Worm (Caenorhabditis elegans) whole organism, L1 larva: ENCODE measurements around the gene lec-4.

Source experiments
- C04F5.9 ChIP-seq: sonication (generic microtip); optimal IDR thresholded peaks from 2 replicates; lab custom pipeline; 2016; ENCODE audit warnings: missing genetic modification characterization, missing compliant biosample characterization
- C16A3.4 ChIP-seq: fragments of 150-350 bp; optimal IDR thresholded peaks from 2 replicates; lab custom pipeline; 2014; ENCODE audit warnings: missing biosample characterization, missing genetic modification characterization
- F16B12.6 ChIP-seq: fragments of 150-350 bp; optimal IDR thresholded peaks from 2 replicates; lab custom pipeline; 2014; ENCODE audit warnings: missing biosample characterization, missing genetic modification characterization
- alr-1 ChIP-seq: fragments of 200-800 bp; sonication (Bioruptor generic); optimal IDR thresholded peaks from 2 replicates; lab custom pipeline; 2018; ENCODE audit warnings: borderline replicate concordance, mild to moderate bottlenecking, missing genetic modification characterization, missing compliant biosample characterization
- blmp-1 ChIP-seq: fragments of 150-350 bp; optimal IDR thresholded peaks from 2 replicates; lab custom pipeline; 2014; ENCODE audit warnings: missing biosample characterization, missing genetic modification characterization
- ceh-88 ChIP-seq: fragments of 200-800 bp; sonication (Bioruptor generic); IDR thresholded peaks from 2 replicates; pipeline ENCODE4 v1.3.6; 2022; ENCODE audit warnings: missing genetic modification characterization, missing compliant biosample characterization
- dpl-1 ChIP-seq, 3 experiments: fragments of 150-350 bp in 2 of 3; sonication (generic microtip) in 1 of 3; optimal IDR thresholded peaks; 2 replicates each; lab custom pipeline; 2014 to 2017; ENCODE audit warnings: missing biosample characterization in 3 of 3, missing genetic modification characterization in 3 of 3, missing genetic modification reagents in 3 of 3
- efl-1 ChIP-seq, 4 experiments: fragments of 150-350 bp; optimal IDR thresholded peaks in 3 of 4; peaks in 1 of 4; 1 replicate in 1 of 4; 2 replicates in 3 of 4; lab custom pipeline; 2014; ENCODE audit warnings: missing biosample characterization in 2 of 4, missing genetic modification characterization in 2 of 4, missing genetic modification reagents in 2 of 4
- egl-27 ChIP-seq, 2 experiments: fragments of 150-350 bp in 1 of 2; sonication (generic microtip); optimal IDR thresholded peaks; 3 replicates each; lab custom pipeline; 2017 to 2018; ENCODE audit warnings: missing biosample characterization in 2 of 2, missing genetic modification characterization in 2 of 2, missing genetic modification reagents in 2 of 2
- fkh-8 ChIP-seq: sonication (generic microtip); optimal IDR thresholded peaks from 2 replicates; lab custom pipeline; 2016; ENCODE audit warnings: mild to moderate bottlenecking, missing genetic modification characterization, missing compliant biosample characterization
- fos-1 ChIP-seq: fragments of 150-350 bp; optimal IDR thresholded peaks from 2 replicates; lab custom pipeline; 2014; ENCODE audit warnings: missing biosample characterization, missing genetic modification characterization
- hlh-4 ChIP-seq: sonication (generic microtip); optimal IDR thresholded peaks from 2 replicates; lab custom pipeline; 2016; ENCODE audit warnings: mild to moderate bottlenecking, missing genetic modification characterization, missing compliant biosample characterization
- hpl-2 ChIP-seq: fragments of 150-350 bp; optimal IDR thresholded peaks from 2 replicates; lab custom pipeline; 2014; ENCODE audit warnings: missing biosample characterization, missing genetic modification reagents, missing genetic modification characterization
- jun-1 ChIP-seq: fragments of 150-350 bp; optimal IDR thresholded peaks from 2 replicates; lab custom pipeline; 2014; ENCODE audit warnings: missing biosample characterization, missing genetic modification reagents, missing genetic modification characterization
- lin-35 ChIP-seq, 2 experiments: fragments of 150-350 bp; optimal IDR thresholded peaks; 2 replicates each; lab custom pipeline; 2014; ENCODE audit warnings: missing biosample characterization in 2 of 2, missing genetic modification characterization in 2 of 2, missing genetic modification reagents in 2 of 2
- lsy-2 ChIP-seq, 2 experiments: fragments of 150-350 bp; optimal IDR thresholded peaks; 2 replicates each; lab custom pipeline; 2014; ENCODE audit warnings: missing biosample characterization in 2 of 2, missing genetic modification characterization in 2 of 2
- mab-9 ChIP-seq: fragments of 200-800 bp; sonication (Bioruptor generic); IDR thresholded peaks from 2 replicates; pipeline ENCODE4 v1.3.6; 2022; ENCODE audit warnings: missing genetic modification reagents, missing genetic modification characterization, missing compliant biosample characterization
- mdl-1 ChIP-seq, 2 experiments: fragments of 150-350 bp; optimal IDR thresholded peaks; 2 replicates each; lab custom pipeline; 2014 to 2017; ENCODE audit warnings: missing biosample characterization in 2 of 2, missing genetic modification characterization in 2 of 2, inconsistent platforms in 1 of 2
- mef-2 ChIP-seq: fragments of 150-350 bp; optimal IDR thresholded peaks from 2 replicates; lab custom pipeline; 2014; ENCODE audit warnings: missing biosample characterization, missing genetic modification characterization
- mep-1 ChIP-seq: fragments of 150-350 bp; optimal IDR thresholded peaks from 2 replicates; lab custom pipeline; 2014; ENCODE audit warnings: missing biosample characterization, missing genetic modification characterization
- nhr-28 ChIP-seq: fragments of 150-350 bp; optimal IDR thresholded peaks from 2 replicates; lab custom pipeline; 2014; ENCODE audit warnings: missing biosample characterization, missing genetic modification characterization
- nhr-84 ChIP-seq: sonication (generic microtip); optimal IDR thresholded peaks from 2 replicates; lab custom pipeline; 2017; ENCODE audit warnings: missing biosample characterization, missing genetic modification characterization
- nhr-85 ChIP-seq: sonication (generic microtip); peaks from one replicate; lab custom pipeline; 2016; ENCODE audit warnings: missing genetic modification characterization, inconsistent platforms, missing compliant biosample characterization
- nhr-90 ChIP-seq: sonication (generic microtip); optimal IDR thresholded peaks from 2 replicates; lab custom pipeline; 2016; ENCODE audit warnings: mild to moderate bottlenecking, missing genetic modification characterization, missing compliant biosample characterization; ENCODE audit not compliant: poor library complexity
- pax-3 ChIP-seq: fragments of 200-800 bp; sonication (Bioruptor generic); optimal IDR thresholded peaks from 2 replicates; lab custom pipeline; 2018; ENCODE audit warnings: mild to moderate bottlenecking, missing genetic modification characterization, moderate library complexity, missing compliant biosample characterization
- pqm-1 ChIP-seq: sonication (generic microtip); optimal IDR thresholded peaks from 3 replicates; lab custom pipeline; 2017; ENCODE audit warnings: missing biosample characterization, missing genetic modification characterization
- rnt-1 ChIP-seq: sonication (generic microtip); optimal IDR thresholded peaks from 2 replicates; lab custom pipeline; 2016; ENCODE audit warnings: mild to moderate bottlenecking, missing genetic modification characterization, moderate library complexity, missing compliant biosample characterization
- snpc-4 ChIP-seq: fragments of 150-350 bp; optimal IDR thresholded peaks from 2 replicates; lab custom pipeline; 2014; ENCODE audit warnings: missing biosample characterization, missing genetic modification characterization
- sox-4 ChIP-seq: sonication (generic microtip); optimal IDR thresholded peaks from 2 replicates; lab custom pipeline; 2016; ENCODE audit warnings: missing genetic modification characterization, missing compliant biosample characterization
- unc-30 ChIP-seq: sonication (generic microtip); optimal IDR thresholded peaks from 2 replicates; lab custom pipeline; 2017; ENCODE audit warnings: missing biosample characterization, missing genetic modification characterization
- xbp-1 ChIP-seq: sonication (generic microtip); optimal IDR thresholded peaks from 2 replicates; lab custom pipeline; 2016; ENCODE audit warnings: missing genetic modification characterization, missing compliant biosample characterization

The lec-4 gene

DNA sequence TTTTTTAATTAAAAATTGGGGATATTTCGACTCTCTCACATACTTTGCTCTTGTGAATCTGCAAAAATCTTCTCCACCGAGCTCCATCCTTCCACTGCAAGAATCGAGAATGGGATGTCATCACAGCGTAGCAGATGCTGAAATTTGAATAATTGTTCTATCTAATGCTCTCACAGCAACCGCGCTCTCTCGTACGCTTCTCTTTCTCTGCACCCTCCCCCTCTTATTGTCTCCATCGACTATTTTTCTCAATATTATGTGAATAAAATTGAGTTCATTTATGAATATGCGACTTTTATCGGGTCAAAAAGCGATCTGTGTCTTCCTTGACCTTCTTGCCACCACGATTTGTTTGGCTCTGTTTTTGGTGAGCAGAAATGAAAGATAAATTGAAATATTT, 39.1 kb downstream of the lec-4 start, which contains the start of gene F34D10.3:
TSS of gene F34D10.3 (plus strand) at position 249 of the 400 bp plus-strand sequence.
- TF ChIP-seq efl-1 (optimal IDR thresholded peaks at IDR 0.05; lab: Kevin White, UChicago) (peak; percentile 3 to 18), efl-1 (GFP tag; optimal IDR thresholded peaks at IDR 0.05 in 1 of 2; lab: Kevin White, UChicago) (peak; percentile 6 to 51), lsy-2 (tag; optimal IDR thresholded peaks at IDR 0.05; lab: Kevin White, UChicago) (peak in 1 of 2 experiments; percentile 48), mdl-1 (tag; optimal IDR thresholded peaks at IDR 0.05; lab: Kevin White, UChicago) (no peak), lin-35 (GFP tag; optimal IDR thresholded peaks at IDR 0.05; lab: Kevin White, UChicago) (peak; percentile 18 to 47), F16B12.6 (tag; lab: Kevin White, UChicago) (no peak), dpl-1 (GFP tag; optimal IDR thresholded peaks at IDR 0.05; lab: Kevin White, UChicago) (peak in 1 of 3 experiments; percentile 27)

DNA sequence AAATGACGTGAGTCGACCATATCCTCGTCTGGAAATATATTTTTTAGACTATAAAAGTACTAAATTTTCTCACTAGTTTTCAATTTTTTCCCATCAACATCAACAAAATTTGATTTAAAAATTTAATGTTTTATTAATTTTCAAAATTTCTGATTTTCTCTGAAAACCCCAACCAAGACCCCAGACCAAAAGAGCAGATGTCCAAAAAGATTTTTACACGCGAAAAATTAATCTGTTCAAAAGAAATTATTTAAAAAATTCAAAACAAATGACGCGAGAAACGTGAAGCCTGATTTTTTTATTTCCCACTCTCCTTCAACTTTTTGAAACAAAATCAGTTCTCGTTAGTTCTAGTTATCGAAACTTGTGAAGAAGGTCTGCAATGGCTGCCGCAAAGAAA, 42.7 kb downstream of the lec-4 start, which contains the start of gene F34D10.8:
TSS of gene F34D10.8 (plus strand) at position 301 of the 400 bp plus-strand sequence.
- TF ChIP-seq mef-2 (no peak), C16A3.4 (tag; lab: Kevin White, UChicago) (no peak), lin-35 (GFP tag; optimal IDR thresholded peaks at IDR 0.05; lab: Kevin White, UChicago) (no peak), F16B12.6 (tag; lab: Kevin White, UChicago) (no peak), mep-1 (tag; lab: Kevin White, UChicago) (no peak), hlh-4 (tag; lab: Kevin White, UChicago) (no peak), nhr-85 (tag; lab: Kevin White, UChicago) (peak; percentile 56), ceh-88 (GFP tag; lab: Robert Waterston, UW) (no peak)

DNA sequence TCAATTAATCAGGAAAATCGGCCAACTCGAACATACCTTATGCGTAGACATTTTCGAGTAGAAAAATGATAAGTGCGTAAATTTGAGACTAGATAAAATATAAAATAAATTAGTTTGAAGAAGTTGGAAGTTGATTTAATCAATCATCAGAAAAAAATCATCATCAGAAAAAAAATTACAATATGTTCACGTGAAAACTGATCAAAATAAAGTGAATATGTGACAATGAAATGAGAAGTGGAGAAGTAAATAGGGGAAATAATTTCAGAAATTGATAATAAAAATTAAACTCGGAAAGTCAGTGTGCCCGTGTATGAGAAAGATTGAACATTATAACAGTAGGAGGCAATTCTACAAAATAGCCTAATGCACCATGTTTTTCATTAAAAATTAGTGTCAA, 43.6 kb downstream of the lec-4 start, which contains the start of gene F34D10.9:
TSS of gene F34D10.9 (minus strand) at position 101 of the 400 bp plus-strand sequence.
- TF ChIP-seq nhr-90 (tag; lab: Kevin White, UChicago) (no peak), mep-1 (tag; lab: Kevin White, UChicago) (no peak), mab-9 (GFP tag; lab: Robert Waterston, UW) (no peak), egl-27 (tag; optimal IDR thresholded peaks at IDR 0.05; lab: Kevin White, UChicago) (no peak), pqm-1 (tag; lab: Kevin White, UChicago) (no peak), alr-1 (no peak), nhr-28 (tag; lab: Kevin White, UChicago) (no peak), fos-1 (no peak), snpc-4 (tag; lab: Kevin White, UChicago) (no peak), xbp-1 (tag; lab: Kevin White, UChicago) (no peak), hpl-2 (no peak), sox-4 (tag; lab: Kevin White, UChicago) (no peak), fkh-8 (no peak), rnt-1 (tag; lab: Kevin White, UChicago) (no peak), jun-1 (no peak), F16B12.6 (tag; lab: Kevin White, UChicago) (no peak), hlh-4 (tag; lab: Kevin White, UChicago) (no peak)

DNA sequence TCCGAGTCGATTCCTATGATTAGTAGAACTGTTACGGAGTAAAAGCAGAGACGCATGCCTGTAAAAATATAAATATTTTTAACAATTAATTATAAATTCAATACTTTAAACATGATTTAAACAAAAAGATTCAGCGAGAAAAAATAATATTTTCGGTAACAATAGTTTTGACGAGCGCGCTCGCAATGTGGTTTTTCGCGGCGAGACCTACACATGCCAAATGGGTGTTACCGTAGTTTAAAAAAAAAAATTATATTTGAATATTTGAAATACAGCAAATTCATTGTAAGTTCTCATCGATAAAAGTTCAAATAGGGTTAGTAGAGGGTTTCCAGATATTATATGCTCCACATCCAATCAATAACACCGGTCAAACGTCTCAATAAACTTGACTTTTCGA, 46.7 kb downstream of the lec-4 start, which contains the start of gene gldi-5:
TSS of gene gldi-5 (minus strand) at position 58 of the 400 bp plus-strand sequence.
- TF ChIP-seq jun-1 (no peak), pax-3 (no peak), unc-30 (tag; lab: Kevin White, UChicago) (no peak), dpl-1 (GFP tag; optimal IDR thresholded peaks at IDR 0.05; lab: Kevin White, UChicago) (no peak)
- TF ChIP-seq, all 84 proteins: peak for 0

DNA sequence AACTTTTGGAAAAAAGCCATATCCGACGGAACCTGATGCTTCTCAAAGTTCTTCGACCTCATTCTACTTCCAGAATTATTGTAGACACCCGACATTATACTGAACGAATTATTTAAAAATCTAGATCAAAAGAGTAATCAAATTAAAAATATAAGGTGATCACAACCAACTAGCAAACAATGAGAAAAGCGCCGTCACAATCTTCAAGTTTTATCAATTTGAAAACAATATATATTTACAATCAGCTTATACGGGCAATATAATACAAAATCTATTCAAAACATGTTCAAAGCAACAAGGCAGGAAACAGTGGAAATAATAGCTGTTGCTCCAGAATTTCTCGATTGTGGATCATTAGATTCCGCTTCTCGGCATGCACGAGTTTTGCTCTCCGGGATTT, 48.2 kb downstream of the lec-4 start, which contains the start of gene C14B1.12:
TSS of gene C14B1.12 (minus strand) at position 101 of the 400 bp plus-strand sequence.
- TF ChIP-seq dpl-1 (GFP tag; optimal IDR thresholded peaks at IDR 0.05; lab: Kevin White, UChicago) (no peak), C04F5.9 (tag; lab: Kevin White, UChicago) (no peak), fos-1 (no peak)
- TF ChIP-seq, all 84 proteins: peak for 0

DNA sequence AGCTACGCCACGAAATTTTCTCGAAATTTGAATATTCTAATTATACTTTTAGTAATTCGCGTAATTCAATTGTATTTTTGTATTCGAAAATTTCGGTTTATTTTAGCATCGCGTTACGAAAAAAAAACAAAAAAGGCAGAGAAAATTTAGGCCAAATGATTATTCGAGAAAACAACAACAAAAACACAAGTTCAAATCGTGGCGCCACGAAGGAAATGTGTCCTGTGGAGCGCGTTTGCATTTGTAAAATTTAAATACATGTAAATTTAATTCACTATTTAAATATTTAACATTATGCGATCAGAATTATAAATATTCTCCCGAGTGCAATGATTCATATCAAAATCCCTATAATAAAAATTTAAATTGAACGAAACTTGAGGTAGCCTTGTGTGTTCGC, 49.4 kb downstream of the lec-4 start:
- TF ChIP-seq nhr-84 (tag; lab: Kevin White, UChicago) = no peak
- peak in 1 of 2 experiments; percentile 44 for TF ChIP-seq efl-1 (optimal IDR thresholded peaks at IDR 0.05; lab: Kevin White, UChicago)
- no peak for TF ChIP-seq efl-1 (GFP tag; optimal IDR thresholded peaks at IDR 0.05 in 1 of 2; lab: Kevin White, UChicago)
- TF ChIP-seq blmp-1 (tag; lab: Kevin White, UChicago) = no peak
